Worm (Caenorhabditis elegans): ENCODE results near the gene Y46E12BL.2.

Gene Y46E12BL.2

ce11 chrII:15261082-15261481 lies 28.3 kb downstream of the Y46E12BL.2 start:
- TF ChIP-seq elt-2 (tag; optimal IDR thresholded peaks at IDR 0.05): no peak
- no peak for TF ChIP-seq ceh-82 (tag; optimal IDR thresholded peaks at IDR 0.05)
- TF ChIP-seq eor-1 (tag; optimal IDR thresholded peaks at IDR 0.05): no peak

- TF ChIP-seq egl-5 (tag; optimal IDR thresholded peaks at IDR 0.05) (no peak), ceh-28 (tag; optimal IDR thresholded peaks at IDR 0.05) (peak; percentile 52), nhr-28 (tag; optimal IDR thresholded peaks at IDR 0.05) (no peak), eor-1 (tag; optimal IDR thresholded peaks at IDR 0.05) (no peak), hmg-11 (tag; optimal IDR thresholded peaks at IDR 0.05) (peak; percentile 82), nfya-1 (tag; optimal IDR thresholded peaks at IDR 0.05; ENCODE audit: insufficient read depth) (peak; percentile 51), nhr-67 (tag; optimal IDR thresholded peaks at IDR 0.05) (no peak), skn-1 (tag; optimal IDR thresholded peaks at IDR 0.05) (no peak), aly-2 (tag; optimal IDR thresholded peaks at IDR 0.05) (no peak), ztf-4 (tag; optimal IDR thresholded peaks at IDR 0.05) (no peak), egl-27 (tag; optimal IDR thresholded peaks at IDR 0.05) (peak; percentile 67), unc-39 (tag; optimal IDR thresholded peaks at IDR 0.05) (no peak), R02D3.7 (tag; optimal IDR thresholded peaks at IDR 0.05) (peak; percentile 16), fkh-2 (tag; optimal IDR thresholded peaks at IDR 0.05) (no peak), ama-1 (optimal IDR thresholded peaks at IDR 0.05) (no peak), nhr-237 (tag; optimal IDR thresholded peaks at IDR 0.05) (no peak), jun-1 (tag; optimal IDR thresholded peaks at IDR 0.05) (peak; percentile 79), ZK546.5 (tag; optimal IDR thresholded peaks at IDR 0.05) (no peak), pha-4 (tag; optimal IDR thresholded peaks at IDR 0.05) (peak; percentile 91), mdl-1 (tag; optimal IDR thresholded peaks at IDR 0.05) (peak; percentile 59), pqm-1 (tag; optimal IDR thresholded peaks at IDR 0.05) (peak; percentile 24), daf-12 (tag; optimal IDR thresholded peaks at IDR 0.05) (no peak), zag-1 (tag; optimal IDR thresholded peaks at IDR 0.05) (no peak), ceh-16 (tag; optimal IDR thresholded peaks at IDR 0.05) (no peak), snpc-4 (tag; optimal IDR thresholded peaks at IDR 0.05) (peak; percentile 68), elt-2 (tag; optimal IDR thresholded peaks at IDR 0.05) (peak; percentile 66), nhr-12 (tag; optimal IDR thresholded peaks at IDR 0.05) (no peak), fkh-10 (GFP tag; optimal IDR thresholded peaks at IDR 0.05) (no peak), nhr-11 (tag; optimal IDR thresholded peaks at IDR 0.05) (no peak), unc-62 (GFP tag; optimal IDR thresholded peaks at IDR 0.05) (peak; percentile 2), mml-1 (tag; optimal IDR thresholded peaks at IDR 0.05) (no peak), ztf-11 (tag; optimal IDR thresholded peaks at IDR 0.05) (no peak), fos-1 (tag; optimal IDR thresholded peaks at IDR 0.05) (peak; percentile 35), nhr-23 (tag; optimal IDR thresholded peaks at IDR 0.05) (peak; percentile 84), tbx-2 (tag; optimal IDR thresholded peaks at IDR 0.05) (peak; percentile 45), elt-3 (tag; optimal IDR thresholded peaks at IDR 0.05) (no peak), lin-39 (tag; optimal IDR thresholded peaks at IDR 0.05) (peak; percentile 70), lsy-12 (tag; optimal IDR thresholded peaks at IDR 0.05) (peak; percentile 62), nhr-25 (tag; optimal IDR thresholded peaks at IDR 0.05) (peak; percentile 90), nhr-77 (tag; optimal IDR thresholded peaks at IDR 0.05) (peak; percentile 36), nhr-43 (tag; optimal IDR thresholded peaks at IDR 0.05; ENCODE audit: poor library complexity, severe bottlenecking) (peak; percentile 68), ceh-9 (tag; optimal IDR thresholded peaks at IDR 0.05) (no peak), nhr-76 (tag; optimal IDR thresholded peaks at IDR 0.05) (no peak), elt-1 (tag; optimal IDR thresholded peaks at IDR 0.05) (no peak), sea-2 (GFP tag; optimal IDR thresholded peaks at IDR 0.05) (peak; percentile 56), ceh-82 (tag; optimal IDR thresholded peaks at IDR 0.05) (no peak), lin-15B (tag; optimal IDR thresholded peaks at IDR 0.05) (peak; percentile 45)
Measured at ce11 chrII:15263054-15263755, 30.5 kb downstream of the Y46E12BL.2 start.

Measured in whole organism, L3 larva.